Worm (Caenorhabditis elegans): ENCODE results near the gene R08F11.7.

ce11 chrV:3832103-3832502 lies 42.2 kb downstream of the R08F11.7 start:
- TF ChIP-seq W03F9.2 (tag; optimal IDR thresholded peaks at IDR 0.05) (no peak), dao-5 (tag; optimal IDR thresholded peaks at IDR 0.05) (no peak), him-1 (tag; optimal IDR thresholded peaks at IDR 0.05) (no peak)
